Worm (Caenorhabditis elegans) whole organism, L1 larva: ENCODE results near the gene F07F6.7.
A peak's percentile ranks its signal among the peaks of the same experiment; 100 is the strongest.

Experiments used
- dsc-1 ChIP-seq: sonication (generic microtip); optimal IDR thresholded peaks from 2 replicates; lab custom pipeline; 2016; ENCODE audit warnings: mild to moderate bottlenecking, missing genetic modification characterization, missing compliant biosample characterization
- egl-27 ChIP-seq, 2 experiments: fragments of 150-350 bp in 1 of 2; sonication (generic microtip); optimal IDR thresholded peaks; 3 replicates each; lab custom pipeline; 2017 to 2018; ENCODE audit warnings: missing biosample characterization in 2 of 2, missing genetic modification characterization in 2 of 2, missing genetic modification reagents in 2 of 2
- fkh-10 ChIP-seq: sonication (generic microtip); optimal IDR thresholded peaks from 2 replicates; lab custom pipeline; 2017; ENCODE audit warnings: missing biosample characterization, missing genetic modification reagents, missing genetic modification characterization
- hpl-2 ChIP-seq: fragments of 150-350 bp; optimal IDR thresholded peaks from 2 replicates; lab custom pipeline; 2014; ENCODE audit warnings: missing biosample characterization, missing genetic modification reagents, missing genetic modification characterization
- xbp-1 ChIP-seq: sonication (generic microtip); optimal IDR thresholded peaks from 2 replicates; lab custom pipeline; 2016; ENCODE audit warnings: missing genetic modification characterization, missing compliant biosample characterization

The F07F6.7 gene

ce11 chrII:5373275-5374047 lies 50.2 kb downstream of the F07F6.7 start, which contains the start of the genes agt-2 and F09E5.3 (continued):
- TF ChIP-seq egl-27 (tag; optimal IDR thresholded peaks at IDR 0.05; lab: Kevin White, UChicago), result peak; percentile 1 to 14
- peak; percentile 63 for TF ChIP-seq hpl-2 (GFP tag; lab: Kevin White, UChicago)
- TF ChIP-seq dsc-1 (tag; lab: Kevin White, UChicago), result peak; percentile 95
- peak; percentile 95 for TF ChIP-seq xbp-1
- peak; percentile 71 for TF ChIP-seq fkh-10 (GFP tag; lab: Kevin White, UChicago)
